Worm (Caenorhabditis elegans) whole organism, young adult: ENCODE results near the gene irld-3.

Experiments used
- B0261.1 ChIP-seq: sonication (generic microtip); optimal IDR thresholded peaks from 2 replicates; lab custom pipeline; 2016; ENCODE audit warnings: mild to moderate bottlenecking, missing genetic modification characterization, moderate library complexity, missing compliant biosample characterization
- B0336.3 ChIP-seq: fragments of 200-800 bp; sonication (Bioruptor generic); IDR thresholded peaks from 2 replicates; pipeline ENCODE4 v1.3.6; 2022; ENCODE audit warnings: missing genetic modification characterization, missing compliant biosample characterization
- C17E4.6 ChIP-seq: fragments of 200-800 bp; sonication (Bioruptor generic); IDR thresholded peaks from 2 replicates; pipeline ENCODE4 v1.3.6; 2022; ENCODE audit warnings: missing genetic modification reagents, missing genetic modification characterization, missing compliant biosample characterization
- D2030.7 ChIP-seq: fragments of 200-800 bp; sonication (Bioruptor generic); IDR thresholded peaks from 2 replicates; pipeline ENCODE4 v1.3.6; 2022; ENCODE audit warnings: missing genetic modification reagents, missing genetic modification characterization, missing compliant biosample characterization
- F23B12.7 ChIP-seq: sonication (generic microtip); optimal IDR thresholded peaks from 2 replicates; lab custom pipeline; 2017; ENCODE audit warnings: missing genetic modification characterization, mild to moderate bottlenecking, missing compliant biosample characterization, antibody characterized with exemption, moderate library complexity; ENCODE audit not compliant: insufficient read depth
- F49E8.2 ChIP-seq: sonication (generic microtip); optimal IDR thresholded peaks from 3 replicates; lab custom pipeline; 2017; ENCODE audit warnings: missing genetic modification characterization, mild to moderate bottlenecking, missing compliant biosample characterization, antibody characterized with exemption, moderate library complexity; ENCODE audit not compliant: insufficient read depth
- F52B5.7 ChIP-seq: sonication (generic microtip); optimal IDR thresholded peaks from 2 replicates; lab custom pipeline; 2016; ENCODE audit warnings: mild to moderate bottlenecking, missing genetic modification characterization, missing compliant biosample characterization
- F57C9.4 ChIP-seq: sonication (generic microtip); optimal IDR thresholded peaks from 2 replicates; lab custom pipeline; 2017; ENCODE audit warnings: mild to moderate bottlenecking, missing genetic modification characterization, missing compliant biosample characterization
- K12H6.12 ChIP-seq: fragments of 200-800 bp; sonication (Bioruptor generic); optimal IDR thresholded peaks from 2 replicates; lab custom pipeline; 2018; ENCODE audit warnings: mild to moderate bottlenecking, missing genetic modification characterization, missing compliant biosample characterization
- T26A5.8 ChIP-seq: sonication (generic microtip); optimal IDR thresholded peaks from 2 replicates; lab custom pipeline; 2016; ENCODE audit warnings: missing genetic modification characterization, missing compliant biosample characterization
- Y53F4B.3 ChIP-seq: fragments of 200-800 bp; sonication (Bioruptor generic); IDR thresholded peaks from 2 replicates; pipeline ENCODE4 v1.3.6; 2022; ENCODE audit warnings: missing genetic modification reagents, missing genetic modification characterization, missing compliant biosample characterization
- Y53G8AR.9 ChIP-seq: fragments of 200-800 bp; sonication (Bioruptor generic); conservative IDR thresholded peaks from 2 replicates; pipeline ENCODE4 v1.3.6; 2022; ENCODE audit warnings: missing genetic modification reagents, missing genetic modification characterization, missing compliant biosample characterization
- Y56A3A.18 ChIP-seq: fragments of 200-800 bp; sonication (Bioruptor generic); IDR thresholded peaks from 2 replicates; pipeline ENCODE4 v1.3.6; 2022; ENCODE audit warnings: missing genetic modification reagents, missing genetic modification characterization, missing compliant biosample characterization
- atf-7 ChIP-seq: sonication (generic microtip); optimal IDR thresholded peaks from 2 replicates; lab custom pipeline; 2017; ENCODE audit warnings: mild to moderate bottlenecking, missing genetic modification characterization, missing compliant biosample characterization
- attf-3 ChIP-seq: fragments of 200-800 bp; sonication (Bioruptor generic); conservative IDR thresholded peaks from 2 replicates; pipeline ENCODE4 v1.3.6; 2022; ENCODE audit warnings: missing genetic modification reagents, missing genetic modification characterization, missing compliant biosample characterization
- attf-5 ChIP-seq: fragments of 200-800 bp; sonication (Bioruptor generic); optimal IDR thresholded peaks from 2 replicates; lab custom pipeline; 2018; ENCODE audit warnings: mild to moderate bottlenecking, missing genetic modification characterization, missing compliant biosample characterization
- cebp-1 ChIP-seq, 2 experiments: fragments of 200-800 bp in 1 of 2; sonication (Bioruptor generic) in 1 of 2; sonication (generic microtip) in 1 of 2; IDR thresholded peaks in 1 of 2; optimal IDR thresholded peaks in 1 of 2; 2 replicates each; pipeline versions ENCODE4 v1.3.6 to Lab custom; 2017 to 2022; ENCODE audit warnings: missing compliant biosample characterization in 2 of 2, missing genetic modification characterization in 2 of 2, mild to moderate bottlenecking in 1 of 2, missing genetic modification reagents in 1 of 2, moderate library complexity in 1 of 2
- ceh-100 ChIP-seq: fragments of 200-800 bp; sonication (Bioruptor generic); IDR thresholded peaks from 2 replicates; pipeline ENCODE4 v1.3.6; 2022; ENCODE audit warnings: missing genetic modification reagents, missing genetic modification characterization, missing compliant biosample characterization
- ceh-79 ChIP-seq: sonication (generic microtip); optimal IDR thresholded peaks from 2 replicates; lab custom pipeline; 2017; ENCODE audit warnings: mild to moderate bottlenecking, missing genetic modification characterization, missing compliant biosample characterization
- dpff-1 ChIP-seq: sonication (generic microtip); optimal IDR thresholded peaks from 2 replicates; lab custom pipeline; 2017; ENCODE audit warnings: mild to moderate bottlenecking, missing genetic modification characterization, missing compliant biosample characterization
- efl-1 ChIP-seq: fragments of 150-350 bp; optimal IDR thresholded peaks from 2 replicates; lab custom pipeline; 2014; ENCODE audit warnings: missing biosample characterization, missing genetic modification reagents, missing genetic modification characterization
- egl-44 ChIP-seq: fragments of 200-800 bp; sonication (Bioruptor generic); IDR thresholded peaks from 2 replicates; pipeline ENCODE4 v1.3.6; 2022; ENCODE audit warnings: missing genetic modification reagents, missing genetic modification characterization, missing compliant biosample characterization
- egrh-3 ChIP-seq: fragments of 200-800 bp; sonication (Bioruptor generic); IDR thresholded peaks from 2 replicates; pipeline ENCODE4 v1.3.6; 2022; ENCODE audit warnings: missing genetic modification reagents, missing genetic modification characterization, missing compliant biosample characterization
- fkh-3 ChIP-seq: sonication (generic microtip); optimal IDR thresholded peaks from 2 replicates; lab custom pipeline; 2016; ENCODE audit warnings: mild to moderate bottlenecking, missing genetic modification characterization, missing compliant biosample characterization
- hsf-1 ChIP-seq: fragments of 200-800 bp; sonication (Bioruptor generic); IDR thresholded peaks from 2 replicates; pipeline ENCODE4 v1.3.6; 2022; ENCODE audit warnings: missing genetic modification reagents, missing genetic modification characterization, missing compliant biosample characterization
- let-526 ChIP-seq: fragments of 200-800 bp; sonication (Bioruptor generic); IDR thresholded peaks from 2 replicates; pipeline ENCODE4 v1.3.6; 2022; ENCODE audit warnings: missing genetic modification reagents, missing genetic modification characterization, missing compliant biosample characterization
- lin-54 ChIP-seq: fragments of 200-800 bp; sonication (Bioruptor generic); optimal IDR thresholded peaks from 2 replicates; lab custom pipeline; 2018; ENCODE audit warnings: mild to moderate bottlenecking, missing genetic modification characterization, missing compliant biosample characterization
- lsl-1 ChIP-seq: fragments of 200-800 bp; sonication (Bioruptor generic); optimal IDR thresholded peaks from 2 replicates; lab custom pipeline; 2018; ENCODE audit warnings: mild to moderate bottlenecking, missing genetic modification characterization, moderate library complexity, missing compliant biosample characterization
- mcd-1 ChIP-seq: fragments of 200-800 bp; sonication (Bioruptor generic); IDR thresholded peaks from 2 replicates; pipeline ENCODE4 v1.3.6; 2022; ENCODE audit warnings: missing genetic modification reagents, missing genetic modification characterization, missing compliant biosample characterization
- nhr-179 ChIP-seq: sonication (generic microtip); optimal IDR thresholded peaks from 2 replicates; lab custom pipeline; 2016; ENCODE audit warnings: mild to moderate bottlenecking, missing genetic modification characterization, missing compliant biosample characterization
- rcor-1 ChIP-seq: fragments of 200-800 bp; sonication (Bioruptor generic); IDR thresholded peaks from 2 replicates; pipeline ENCODE4 v1.3.6; 2022; ENCODE audit warnings: missing genetic modification reagents, missing genetic modification characterization, missing compliant biosample characterization
- repo-1 ChIP-seq: sonication (generic microtip); optimal IDR thresholded peaks from 2 replicates; lab custom pipeline; 2017; ENCODE audit warnings: mild to moderate bottlenecking, missing genetic modification characterization, missing compliant biosample characterization
- snpc-1.1 ChIP-seq: sonication (generic microtip); optimal IDR thresholded peaks from 2 replicates; lab custom pipeline; 2017; ENCODE audit warnings: missing genetic modification characterization, mild to moderate bottlenecking, missing compliant biosample characterization, antibody characterized with exemption, moderate library complexity, missing genotype, missing genetic modification reagents; ENCODE audit not compliant: insufficient read depth
- snpc-1.3 ChIP-seq: sonication (generic microtip); optimal IDR thresholded peaks from 2 replicates; lab custom pipeline; 2017; ENCODE audit warnings: missing genetic modification characterization, mild to moderate bottlenecking, missing compliant biosample characterization, antibody characterized with exemption, moderate library complexity, missing genotype, missing genetic modification reagents; ENCODE audit not compliant: insufficient read depth
- snpc-4 ChIP-seq, 5 experiments: fragments of 150-350 bp in 1 of 5; sonication (generic microtip) in 4 of 5; optimal IDR thresholded peaks; 2 replicates each; lab custom pipeline; 2014 to 2018; ENCODE audit warnings: missing genetic modification characterization in 5 of 5, missing biosample characterization in 3 of 5, antibody characterized with exemption in 2 of 5, mild to moderate bottlenecking in 2 of 5, missing compliant biosample characterization in 2 of 5, missing genotype in 2 of 5, moderate library complexity in 2 of 5, missing genetic modification reagents in 1 of 5
- somi-1 ChIP-seq: fragments of 200-800 bp; sonication (Bioruptor generic); optimal IDR thresholded peaks from 2 replicates; lab custom pipeline; 2018; ENCODE audit warnings: mild to moderate bottlenecking, missing genetic modification characterization, missing compliant biosample characterization
- unc-130 ChIP-seq: sonication (generic microtip); optimal IDR thresholded peaks from 2 replicates; lab custom pipeline; 2016; ENCODE audit warnings: missing genetic modification reagents, missing genetic modification characterization, missing compliant biosample characterization
- unc-62 ChIP-seq: fragments of 150-350 bp; optimal IDR thresholded peaks from 2 replicates; lab custom pipeline; 2014; ENCODE audit warnings: missing biosample characterization, missing genetic modification reagents, missing genetic modification characterization
- zfh-2 ChIP-seq: fragments of 200-800 bp; sonication (Bioruptor generic); conservative IDR thresholded peaks from 2 replicates; pipeline ENCODE4 v1.3.6; 2022; ENCODE audit warnings: missing genetic modification reagents, missing genetic modification characterization, missing compliant biosample characterization

irld-3 gene

ce11 chrV:3163143-3163542, 24.8 kb upstream of the irld-3 start (continued):
- TF ChIP-seq egrh-3 (GFP tag; lab: Robert Waterston, UW) = no peak
- TF ChIP-seq C17E4.6 (GFP tag; lab: Robert Waterston, UW) = no peak
- no peak for TF ChIP-seq snpc-1.3 (tag; lab: Kevin White, UChicago)
- TF ChIP-seq lsl-1 (GFP tag; lab: Kevin White, UChicago) = peak; percentile 40
- no peak for TF ChIP-seq cebp-1 (GFP tag; IDR thresholded peaks at IDR 0.05; lab: Robert Waterston, UW)
- TF ChIP-seq cebp-1 (tag; optimal IDR thresholded peaks at IDR 0.05; lab: Kevin White, UChicago) = no peak
- no peak for TF ChIP-seq T26A5.8 (tag; lab: Kevin White, UChicago)
- no peak for TF ChIP-seq atf-7 (tag; lab: Kevin White, UChicago)
- no peak for TF ChIP-seq F57C9.4
- TF ChIP-seq unc-62 (GFP tag; lab: Kevin White, UChicago) = no peak
- peak; percentile 69 for TF ChIP-seq snpc-4 (GFP tag; optimal IDR thresholded peaks at IDR 0.05; lab: Kevin White, UChicago)
- TF ChIP-seq snpc-4 (tag; optimal IDR thresholded peaks at IDR 0.05; lab: Kevin White, UChicago) = peak in 1 of 4 experiments; percentile 59
- TF ChIP-seq let-526 (GFP tag; lab: Robert Waterston, UW) = no peak
- no peak for TF ChIP-seq B0336.3 (GFP tag; lab: Robert Waterston, UW)
- TF ChIP-seq snpc-1.1 (tag; lab: Kevin White, UChicago) = no peak
- TF ChIP-seq K12H6.12 (tag; lab: Kevin White, UChicago) = no peak
- TF ChIP-seq egl-44 (GFP tag; lab: Robert Waterston, UW) = 0 out of 2 replicates have a peak, but pooled peaks have one; percentile 23
- no peak for TF ChIP-seq dpff-1 (tag; lab: Kevin White, UChicago)
- peak; percentile 47 for TF ChIP-seq F52B5.7 (tag; lab: Kevin White, UChicago)
- TF ChIP-seq D2030.7 (GFP tag; lab: Robert Waterston, UW) = peak; percentile 63
- TF ChIP-seq ceh-100 (GFP tag; lab: Robert Waterston, UW) = no peak
- TF ChIP-seq F23B12.7 (tag; lab: Kevin White, UChicago) = no peak
- TF ChIP-seq attf-5 (GFP tag; lab: Kevin White, UChicago) = peak; percentile 29
- TF ChIP-seq efl-1 (GFP tag; lab: Kevin White, UChicago) = no peak
- TF ChIP-seq ceh-79 (tag; lab: Kevin White, UChicago) = no peak
- peak; percentile 62; the same call in 1 of the 2 replicates for TF ChIP-seq Y56A3A.18
- TF ChIP-seq nhr-179 = no peak
- no peak for TF ChIP-seq unc-130 (GFP tag; lab: Kevin White, UChicago)
- 0 out of 2 replicates have a peak, but pooled peaks have one; percentile 68 for TF ChIP-seq Y53G8AR.9
- peak; percentile 49; the same call in 1 of the 2 replicates for TF ChIP-seq hsf-1 (GFP tag; lab: Robert Waterston, UW)
- TF ChIP-seq mcd-1 (GFP tag; lab: Robert Waterston, UW) = 0 out of 2 replicates have a peak, but pooled peaks have one; percentile 21
- peak; percentile 52 for TF ChIP-seq lin-54
- no peak for TF ChIP-seq somi-1
- TF ChIP-seq B0261.1 (tag; lab: Kevin White, UChicago) = peak; percentile 61
- TF ChIP-seq fkh-3 (tag; lab: Kevin White, UChicago) = no peak
- no peak for TF ChIP-seq repo-1 (tag; lab: Kevin White, UChicago)

DNA sequence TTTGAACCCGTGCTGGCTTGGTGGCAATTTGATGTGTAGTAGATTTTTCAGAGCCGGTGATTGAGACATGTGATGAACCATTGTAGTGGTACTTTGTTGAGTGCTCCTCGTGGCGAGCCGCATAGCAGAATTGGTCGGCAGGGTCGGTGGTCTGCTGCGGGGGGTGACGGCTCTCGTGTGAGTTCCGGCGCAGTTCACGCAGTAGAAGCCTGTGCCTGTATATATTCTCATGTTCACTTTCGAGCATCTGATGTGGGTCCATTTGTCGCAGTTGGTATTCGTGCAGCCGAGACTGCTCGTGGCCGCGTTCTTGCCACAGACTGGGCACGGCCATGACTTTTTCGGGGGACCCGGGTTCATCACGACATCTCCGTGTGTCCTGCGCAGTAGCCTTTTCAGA, 23.9 kb upstream of the irld-3 start:
- TF ChIP-seq K12H6.12 (tag; lab: Kevin White, UChicago) = no peak
- no peak for TF ChIP-seq attf-3 (GFP tag; lab: Robert Waterston, UW)
- TF ChIP-seq unc-62 (GFP tag; lab: Kevin White, UChicago) = no peak
- peak; percentile 67 for TF ChIP-seq zfh-2
- no peak for TF ChIP-seq attf-5 (GFP tag; lab: Kevin White, UChicago)
- TF ChIP-seq F49E8.2 (tag; lab: Kevin White, UChicago) = no peak
- TF ChIP-seq rcor-1 (GFP tag; lab: Robert Waterston, UW) = no peak
- TF ChIP-seq Y53F4B.3 (GFP tag; lab: Robert Waterston, UW) = no peak
- TF ChIP-seq, all 124 proteins: peak for 1
